Fruit fly (Drosophila melanogaster) whole organism, embryonic: ENCODE measurements around the gene CG15764.

Source experiments
- Antp ChIP-seq: fragments of 200-800 bp; sonication (Bioruptor generic); optimal IDR thresholded peaks from 3 replicates; lab custom pipeline; 2016; ENCODE audit warnings: missing biosample characterization, missing genetic modification characterization
- Atf3 ChIP-seq: fragments of 200-800 bp; sonication (Bioruptor generic); optimal IDR thresholded peaks from 3 replicates; lab custom pipeline; 2016; ENCODE audit warnings: missing biosample characterization, missing genetic modification characterization
- CG1024 ChIP-seq: fragments of 200-800 bp; sonication (Bioruptor generic); IDR thresholded peaks from 2 replicates; pipeline ENCODE4 v1.3.6; 2022; ENCODE audit warnings: missing biosample characterization, missing genetic modification characterization
- CG10431 ChIP-seq: fragments of 200-800 bp; sonication (Bioruptor generic); optimal IDR thresholded peaks from 3 replicates; lab custom pipeline; 2018; ENCODE audit warnings: missing biosample characterization, mild to moderate bottlenecking, missing genetic modification characterization
- CG10979 ChIP-seq: fragments of 200-800 bp; sonication (Bioruptor generic); optimal IDR thresholded peaks from 2 replicates; lab custom pipeline; 2018; ENCODE audit warnings: missing biosample characterization, mild to moderate bottlenecking, missing genetic modification characterization, moderate library complexity
- CG11085 ChIP-seq: fragments of 200-800 bp; sonication (Bioruptor generic); IDR thresholded peaks from 2 replicates; pipeline ENCODE4 v1.3.6; 2022; ENCODE audit warnings: missing biosample characterization, missing genetic modification characterization
- CG12299 ChIP-seq: fragments of 200-800 bp; sonication (Bioruptor generic); optimal IDR thresholded peaks from 2 replicates; lab custom pipeline; 2018; ENCODE audit warnings: missing biosample characterization, mild to moderate bottlenecking, missing genetic modification characterization
- CG12659 ChIP-seq: fragments of 200-800 bp; sonication (Bioruptor generic); optimal IDR thresholded peaks from 3 replicates; lab custom pipeline; 2017; ENCODE audit warnings: mild to moderate bottlenecking, missing biosample characterization, missing genetic modification reagents, missing genetic modification characterization
- CG13424 ChIP-seq: fragments of 200-800 bp; sonication (Bioruptor generic); optimal IDR thresholded peaks from 2 replicates; lab custom pipeline; 2019; ENCODE audit warnings: missing biosample characterization, mild to moderate bottlenecking, missing genetic modification characterization, moderate library complexity
- CG14014 ChIP-seq: fragments of 200-800 bp; sonication (Bioruptor generic); IDR thresholded peaks from 2 replicates; pipeline ENCODE4 v1.3.6; 2022; ENCODE audit warnings: missing biosample characterization, missing genetic modification characterization
- CG14667 ChIP-seq: fragments of 200-800 bp; sonication (Bioruptor generic); IDR thresholded peaks from 2 replicates; pipeline ENCODE4 v1.3.6; 2022; ENCODE audit warnings: missing biosample characterization, missing genetic modification characterization
- CG15269 ChIP-seq: fragments of 200-800 bp; sonication (Bioruptor generic); optimal IDR thresholded peaks from 2 replicates; lab custom pipeline; 2018; ENCODE audit warnings: missing biosample characterization, mild to moderate bottlenecking, missing genetic modification characterization, moderate library complexity
- CG1529 ChIP-seq: fragments of 200-800 bp; sonication (Bioruptor generic); optimal IDR thresholded peaks from 3 replicates; lab custom pipeline; 2018; ENCODE audit warnings: missing biosample characterization, missing genetic modification characterization
- CG15514 ChIP-seq: fragments of 200-800 bp; sonication (Bioruptor generic); optimal IDR thresholded peaks from 3 replicates; lab custom pipeline; 2017; ENCODE audit warnings: missing biosample characterization, missing genetic modification characterization, mild to moderate bottlenecking, moderate library complexity, missing genetic modification reagents
- CG18476 ChIP-seq: fragments of 200-800 bp; sonication (Bioruptor generic); optimal IDR thresholded peaks from 2 replicates; lab custom pipeline; 2016; ENCODE audit warnings: missing biosample characterization, mild to moderate bottlenecking, missing genetic modification characterization
- CG31441 ChIP-seq: fragments of 200-800 bp; sonication (Bioruptor generic); IDR thresholded peaks from 2 replicates; pipeline ENCODE4 v1.3.6; 2022; ENCODE audit warnings: missing biosample characterization, missing genetic modification characterization
- CG3163 ChIP-seq: fragments of 200-800 bp; sonication (Bioruptor generic); optimal IDR thresholded peaks from 3 replicates; lab custom pipeline; 2016; ENCODE audit warnings: missing biosample characterization, missing genetic modification characterization
- CG4854 ChIP-seq: fragments of 200-800 bp; sonication (Bioruptor generic); optimal IDR thresholded peaks from 2 replicates; lab custom pipeline; 2016; ENCODE audit warnings: missing biosample characterization, missing genetic modification characterization, inconsistent platforms
- CG5953 ChIP-seq: fragments of 200-800 bp; sonication (Bioruptor generic); IDR thresholded peaks from 2 replicates; pipeline ENCODE4 v1.3.6; 2022; ENCODE audit warnings: missing biosample characterization, missing genetic modification characterization
- CG6683 ChIP-seq: fragments of 200-800 bp; sonication (Bioruptor generic); optimal IDR thresholded peaks from 2 replicates; lab custom pipeline; 2017; ENCODE audit warnings: missing biosample characterization, mild to moderate bottlenecking, missing genetic modification characterization, missing genetic modification reagents
- CG6813 ChIP-seq: fragments of 200-800 bp; sonication (Bioruptor generic); optimal IDR thresholded peaks from 2 replicates; lab custom pipeline; 2017; ENCODE audit warnings: missing biosample characterization, missing genetic modification characterization, mild to moderate bottlenecking, moderate library complexity, missing genetic modification reagents
- CG8089 ChIP-seq: fragments of 200-800 bp; sonication (Bioruptor generic); optimal IDR thresholded peaks from 3 replicates; lab custom pipeline; 2016; ENCODE audit warnings: missing biosample characterization, missing genetic modification characterization
- CG8281 ChIP-seq: fragments of 200-800 bp; sonication (Bioruptor generic); optimal IDR thresholded peaks from 2 replicates; lab custom pipeline; 2018; ENCODE audit warnings: missing biosample characterization, mild to moderate bottlenecking, missing genetic modification characterization, moderate library complexity
- CG8944 ChIP-seq: fragments of 200-800 bp; sonication (Bioruptor generic); optimal IDR thresholded peaks from 3 replicates; lab custom pipeline; 2016; ENCODE audit warnings: missing biosample characterization, missing genetic modification characterization
- Drgx ChIP-seq: fragments of 200-800 bp; sonication (Bioruptor generic); IDR thresholded peaks from 2 replicates; pipeline ENCODE4 v1.3.6; 2022; ENCODE audit warnings: missing biosample characterization, missing genetic modification characterization
- Gug ChIP-seq: fragments of 200-800 bp; sonication (Bioruptor generic); IDR thresholded peaks from 4 replicates; pipeline ENCODE4 v1.3.6; 2022; ENCODE audit warnings: missing biosample characterization, missing genetic modification characterization
- H15 ChIP-seq: fragments of 200-800 bp; sonication (Bioruptor generic); IDR thresholded peaks from 3 replicates; pipeline ENCODE4 v1.3.6; 2022; ENCODE audit warnings: missing biosample characterization, missing genetic modification characterization
- H2.0 ChIP-seq: fragments of 200-800 bp; sonication (Bioruptor generic); IDR thresholded peaks from 2 replicates; pipeline ENCODE4 v1.3.6; 2022; ENCODE audit warnings: missing biosample characterization, missing genetic modification characterization
- MBD-R2 ChIP-seq: fragments of 200-800 bp; sonication (Bioruptor generic); IDR thresholded peaks from 2 replicates; pipeline ENCODE4 v1.3.6; 2022; ENCODE audit warnings: missing biosample characterization, missing genetic modification characterization
- NC2β ChIP-seq: fragments of 200-800 bp; sonication (Bioruptor generic); optimal IDR thresholded peaks from 2 replicates; lab custom pipeline; 2016; ENCODE audit warnings: missing biosample characterization, missing genetic modification characterization
- Oli ChIP-seq: fragments of 200-800 bp; sonication (Bioruptor generic); optimal IDR thresholded peaks from 2 replicates; lab custom pipeline; 2018; ENCODE audit warnings: missing biosample characterization, mild to moderate bottlenecking, missing genetic modification characterization, moderate library complexity
- Pdp1 ChIP-seq, 2 experiments: fragments of 200-800 bp; sonication (Bioruptor generic); optimal IDR thresholded peaks; 3 replicates each; lab custom pipeline; 2016; ENCODE audit warnings: missing biosample characterization in 2 of 2, missing genetic modification characterization in 2 of 2, mild to moderate bottlenecking in 1 of 2, moderate library complexity in 1 of 2
- Taf1 ChIP-seq: fragments of 200-800 bp; sonication (Bioruptor generic); IDR thresholded peaks from 2 replicates; pipeline ENCODE4 v1.3.6; 2022; ENCODE audit warnings: missing biosample characterization, missing genetic modification characterization
- cato ChIP-seq: fragments of 200-800 bp; sonication (Bioruptor generic); optimal IDR thresholded peaks from 2 replicates; lab custom pipeline; 2016; ENCODE audit warnings: missing biosample characterization, missing genetic modification characterization, borderline replicate concordance
- caup ChIP-seq: fragments of 200-800 bp; sonication (Bioruptor generic); optimal IDR thresholded peaks from 3 replicates; lab custom pipeline; 2017; ENCODE audit warnings: missing biosample characterization, mild to moderate bottlenecking, missing genetic modification characterization, moderate library complexity; ENCODE audit not compliant: severe bottlenecking
- chif ChIP-seq, 2 experiments: fragments of 200-800 bp; sonication (Bioruptor generic); optimal IDR thresholded peaks; 3 replicates each; lab custom pipeline; 2016; ENCODE audit warnings: missing biosample characterization in 2 of 2, missing genetic modification characterization in 2 of 2
- chn ChIP-seq: fragments of 200-800 bp; sonication (Bioruptor generic); optimal IDR thresholded peaks from 2 replicates; lab custom pipeline; 2016; ENCODE audit warnings: missing biosample characterization, missing genetic modification characterization
- crol ChIP-seq: fragments of 200-800 bp; sonication (Bioruptor generic); IDR thresholded peaks from 2 replicates; pipeline ENCODE4 v1.3.6; 2022; ENCODE audit warnings: missing biosample characterization, missing genetic modification characterization
- cwo ChIP-seq: fragments of 200-800 bp; sonication (Bioruptor generic); optimal IDR thresholded peaks from 3 replicates; lab custom pipeline; 2017; ENCODE audit warnings: missing biosample characterization, missing genetic modification characterization, mild to moderate bottlenecking, moderate library complexity, missing genetic modification reagents
- dysf ChIP-seq: fragments of 200-800 bp; sonication (Bioruptor generic); IDR thresholded peaks from 3 replicates; pipeline ENCODE4 v1.3.6; 2022; ENCODE audit warnings: missing biosample characterization, missing genetic modification characterization
- en ChIP-seq: fragments of 200-800 bp; sonication (Bioruptor generic); optimal IDR thresholded peaks from 2 replicates; lab custom pipeline; 2016; ENCODE audit warnings: missing biosample characterization, missing genetic modification characterization
- exex ChIP-seq: fragments of 200-800 bp; sonication (Bioruptor generic); optimal IDR thresholded peaks from 4 replicates; lab custom pipeline; 2018; ENCODE audit warnings: missing biosample characterization, mild to moderate bottlenecking, missing genetic modification characterization, moderate library complexity
- fd64A ChIP-seq: fragments of 200-800 bp; sonication (Bioruptor generic); optimal IDR thresholded peaks from 3 replicates; lab custom pipeline; 2018; ENCODE audit warnings: missing biosample characterization, mild to moderate bottlenecking, missing genetic modification characterization
- ken ChIP-seq: fragments of 200-800 bp; sonication (Bioruptor generic); IDR thresholded peaks from 3 replicates; pipeline ENCODE4 v1.3.6; 2022; ENCODE audit warnings: missing biosample characterization, missing genetic modification characterization
- lbe ChIP-seq: fragments of 200-800 bp; sonication (Bioruptor generic); optimal IDR thresholded peaks from 2 replicates; lab custom pipeline; 2016; ENCODE audit warnings: missing biosample characterization, mild to moderate bottlenecking, missing genetic modification characterization
- pb ChIP-seq: fragments of 200-800 bp; sonication (Bioruptor generic); optimal IDR thresholded peaks from 3 replicates; lab custom pipeline; 2016; ENCODE audit warnings: missing biosample characterization, missing genetic modification characterization
- sc ChIP-seq, 3 experiments: fragments of >200 bp in 2 of 3; fragments of 200-800 bp in 1 of 3; sonication (Bioruptor generic) in 1 of 3; optimal IDR thresholded peaks; 2 replicates in 2 of 3; 3 replicates in 1 of 3; lab custom pipeline; 2017; ENCODE audit warnings: mild to moderate bottlenecking in 1 of 3, missing biosample characterization in 1 of 3, missing genetic modification characterization in 1 of 3, missing genetic modification reagents in 1 of 3
- sens-2 ChIP-seq: fragments of 200-800 bp; sonication (Bioruptor generic); IDR thresholded peaks from 2 replicates; pipeline ENCODE4 v1.3.6; 2022; ENCODE audit warnings: missing biosample characterization, missing genetic modification characterization
- tup ChIP-seq: fragments of 200-800 bp; sonication (Bioruptor generic); optimal IDR thresholded peaks from 2 replicates; lab custom pipeline; 2016; ENCODE audit warnings: missing biosample characterization, mild to moderate bottlenecking, missing genetic modification characterization, moderate library complexity
- vfl ChIP-seq: fragments of 200-800 bp; sonication (Bioruptor generic); optimal IDR thresholded peaks from 2 replicates; lab custom pipeline; 2016; ENCODE audit warnings: missing biosample characterization, missing genetic modification characterization

CG15764 gene

dm6 chrX:5879543-5879943 is 10.6 kb downstream of the CG15764 start, which contains the start of the genes Usp30 and CG16721 (continued):
- TF ChIP-seq cato (GFP tag; lab: Kevin White, UChicago) (no peak), exex (tag; lab: Kevin White, UChicago) (no peak), Drgx (GFP tag; lab: Robert Waterston, UW) (no peak), caup (peak; percentile 62), Gug (GFP tag; lab: Robert Waterston, UW) (peak; percentile 5; the same call in 1 of the 4 replicates), CG13424 (tag; lab: Kevin White, UChicago) (no peak), CG3163 (GFP tag; lab: Kevin White, UChicago) (peak; percentile 35), CG12659 (GFP tag; lab: Kevin White, UChicago) (peak; percentile 62), Atf3 (GFP tag; lab: Kevin White, UChicago) (no peak), CG4854 (GFP tag; lab: Kevin White, UChicago) (no peak), NC2β (GFP tag; lab: Kevin White, UChicago) (peak; percentile 60), CG14667 (no peak), CG1529 (no peak), CG1024 (GFP tag; lab: Robert Waterston, UW) (no peak), pb (GFP tag; lab: Kevin White, UChicago) (peak; percentile 37), CG12299 (tag; lab: Kevin White, UChicago) (peak; percentile 29), CG6813 (GFP tag; lab: Kevin White, UChicago) (no peak), CG15514 (GFP tag; lab: Kevin White, UChicago) (peak; percentile 71), ken (GFP tag; lab: Robert Waterston, UW) (peak; percentile 50; the same call in 2 of the 3 replicates), Antp (GFP tag; lab: Kevin White, UChicago) (peak; percentile 69), CG6683 (GFP tag; lab: Kevin White, UChicago) (no peak), sc (optimal IDR thresholded peaks at IDR 0.05; lab: Kevin White, UChicago) (no peak), sc (GFP tag; optimal IDR thresholded peaks at IDR 0.05; lab: Kevin White, UChicago) (no peak), lbe (GFP tag; lab: Kevin White, UChicago) (peak; percentile 71), chn (GFP tag; lab: Kevin White, UChicago) (peak; percentile 55), chif (GFP tag; optimal IDR thresholded peaks at IDR 0.05; lab: Kevin White, UChicago) (peak; percentile 22 to 31), CG8281 (tag; lab: Kevin White, UChicago) (no peak), CG14014 (0 out of 2 replicates have a peak, but pooled peaks have one; percentile 8), en (GFP tag; lab: Kevin White, UChicago) (peak; percentile 23), vfl (GFP tag; lab: Kevin White, UChicago) (peak; percentile 35), MBD-R2 (peak; percentile 73), fd64A (GFP tag; lab: Kevin White, UChicago) (no peak), dysf (0 out of 3 replicates have a peak, but pooled peaks have one; percentile 20), CG15269 (peak; percentile 30), CG10431 (no peak), sens-2 (GFP tag; lab: Robert Waterston, UW) (no peak), CG11085 (GFP tag; lab: Robert Waterston, UW) (no peak), Pdp1 (GFP tag; optimal IDR thresholded peaks at IDR 0.05; lab: Kevin White, UChicago) (peak; percentile 2 to 87), Taf1 (no peak), CG8089 (GFP tag; lab: Kevin White, UChicago) (no peak), CG18476 (GFP tag; lab: Kevin White, UChicago) (peak; percentile 58), H15 (GFP tag; lab: Robert Waterston, UW) (no peak), H2.0 (GFP tag; lab: Robert Waterston, UW) (no peak), CG31441 (no peak; the same call in 1 of the 2 replicates), crol (no peak), cwo (GFP tag; lab: Kevin White, UChicago) (no peak), CG5953 (GFP tag; lab: Robert Waterston, UW) (no peak), CG8944 (GFP tag; lab: Kevin White, UChicago) (peak; percentile 19), tup (no peak), CG10979 (tag; lab: Kevin White, UChicago) (no peak), Oli (tag; lab: Kevin White, UChicago) (no peak)
